Worm (Caenorhabditis elegans) whole organism, L3 larva: Measurements from ENCODE around the gene F42G4.2.

Source experiments
- aly-2 ChIP-seq: fragments of 150-350 bp; optimal IDR thresholded peaks from 2 replicates; lab custom pipeline; 2014; ENCODE audit warnings: missing biosample characterization, missing genetic modification characterization
- ama-1 ChIP-seq: fragments of 150-350 bp; optimal IDR thresholded peaks from 2 replicates; lab custom pipeline; 2018
- ceh-16 ChIP-seq: sonication (generic microtip); optimal IDR thresholded peaks from 2 replicates; lab custom pipeline; 2017; ENCODE audit warnings: missing biosample characterization, missing genetic modification characterization
- ceh-28 ChIP-seq: fragments of 150-350 bp; optimal IDR thresholded peaks from 2 replicates; lab custom pipeline; 2014; ENCODE audit warnings: missing biosample characterization, missing genetic modification reagents, missing genetic modification characterization
- daf-12 ChIP-seq: fragments of 150-350 bp; optimal IDR thresholded peaks from 2 replicates; lab custom pipeline; 2014; ENCODE audit warnings: missing biosample characterization, missing genetic modification reagents, missing genetic modification characterization
- egl-5 ChIP-seq: fragments of 150-350 bp; optimal IDR thresholded peaks from 2 replicates; lab custom pipeline; 2017; ENCODE audit warnings: missing biosample characterization, missing genetic modification reagents, missing genetic modification characterization, inconsistent platforms
- elt-1 ChIP-seq: fragments of 150-350 bp; optimal IDR thresholded peaks from 2 replicates; lab custom pipeline; 2014; ENCODE audit warnings: missing biosample characterization, missing genetic modification characterization
- elt-3 ChIP-seq, 3 experiments: fragments of 150-350 bp in 1 of 3; sonication (generic microtip) in 2 of 3; optimal IDR thresholded peaks; 2 replicates in 2 of 3; 4 replicates in 1 of 3; lab custom pipeline; 2014 to 2017; ENCODE audit warnings: missing biosample characterization in 3 of 3, missing genetic modification characterization in 3 of 3
- eor-1 ChIP-seq, 2 experiments: fragments of 150-350 bp; optimal IDR thresholded peaks; 2 replicates each; lab custom pipeline; 2014 to 2018; ENCODE audit warnings: missing biosample characterization in 2 of 2, missing genetic modification characterization in 2 of 2
- fkh-10 ChIP-seq: sonication (generic microtip); optimal IDR thresholded peaks from 2 replicates; lab custom pipeline; 2017; ENCODE audit warnings: missing biosample characterization, missing genetic modification reagents, missing genetic modification characterization
- fkh-2 ChIP-seq: fragments of 150-350 bp; optimal IDR thresholded peaks from 2 replicates; lab custom pipeline; 2014; ENCODE audit warnings: missing biosample characterization, missing genetic modification reagents, missing genetic modification characterization
- fos-1 ChIP-seq: fragments of 150-350 bp; optimal IDR thresholded peaks from 2 replicates; lab custom pipeline; 2014; ENCODE audit warnings: missing biosample characterization, missing genetic modification characterization
- hmg-11 ChIP-seq: sonication (generic microtip); optimal IDR thresholded peaks from 2 replicates; lab custom pipeline; 2016; ENCODE audit warnings: missing genetic modification characterization, missing compliant biosample characterization
- lin-39 ChIP-seq: fragments of 150-350 bp; optimal IDR thresholded peaks from 2 replicates; lab custom pipeline; 2018; ENCODE audit warnings: missing biosample characterization, missing genetic modification reagents, missing genetic modification characterization
- lsy-12 ChIP-seq: sonication (generic microtip); optimal IDR thresholded peaks from 2 replicates; lab custom pipeline; 2016; ENCODE audit warnings: mild to moderate bottlenecking, missing genetic modification characterization, missing compliant biosample characterization
- nhr-12 ChIP-seq: fragments of 150-350 bp; optimal IDR thresholded peaks from 2 replicates; lab custom pipeline; 2014; ENCODE audit warnings: missing biosample characterization, missing genetic modification characterization
- nhr-23 ChIP-seq: fragments of 150-350 bp; optimal IDR thresholded peaks from 2 replicates; lab custom pipeline; 2014; ENCODE audit warnings: missing biosample characterization, missing genetic modification reagents, missing genetic modification characterization
- nhr-28 ChIP-seq: fragments of 150-350 bp; optimal IDR thresholded peaks from 2 replicates; lab custom pipeline; 2014; ENCODE audit warnings: missing biosample characterization, missing genetic modification characterization
- nhr-67 ChIP-seq: fragments of 150-350 bp; optimal IDR thresholded peaks from 2 replicates; lab custom pipeline; 2014; ENCODE audit warnings: missing biosample characterization, missing genetic modification characterization
- pha-4 ChIP-seq: fragments of 150-350 bp; optimal IDR thresholded peaks from 2 replicates; lab custom pipeline; 2014; ENCODE audit warnings: missing biosample characterization, missing genetic modification reagents, missing genetic modification characterization
- sea-2 ChIP-seq: fragments of 150-350 bp; sonication (generic microtip); optimal IDR thresholded peaks from 4 replicates; lab custom pipeline; 2014; ENCODE audit warnings: missing biosample characterization, missing genetic modification reagents, missing genetic modification characterization
- skn-1 ChIP-seq: fragments of 150-350 bp; optimal IDR thresholded peaks from 2 replicates; lab custom pipeline; 2014; ENCODE audit warnings: missing biosample characterization, missing genetic modification characterization
- unc-39 ChIP-seq: sonication (generic microtip); optimal IDR thresholded peaks from 4 replicates; lab custom pipeline; 2017; ENCODE audit warnings: missing biosample characterization, missing genetic modification characterization
- zag-1 ChIP-seq: fragments of 150-350 bp; optimal IDR thresholded peaks from 2 replicates; lab custom pipeline; 2014; ENCODE audit warnings: missing biosample characterization, missing genetic modification characterization
- ztf-11 ChIP-seq: fragments of 150-350 bp; optimal IDR thresholded peaks from 2 replicates; lab custom pipeline; 2014; ENCODE audit warnings: missing biosample characterization, missing genetic modification characterization
- ztf-4 ChIP-seq: fragments of 150-350 bp; optimal IDR thresholded peaks from 2 replicates; lab custom pipeline; 2014; ENCODE audit warnings: missing biosample characterization, missing genetic modification characterization

F42G4.2 gene

DNA sequence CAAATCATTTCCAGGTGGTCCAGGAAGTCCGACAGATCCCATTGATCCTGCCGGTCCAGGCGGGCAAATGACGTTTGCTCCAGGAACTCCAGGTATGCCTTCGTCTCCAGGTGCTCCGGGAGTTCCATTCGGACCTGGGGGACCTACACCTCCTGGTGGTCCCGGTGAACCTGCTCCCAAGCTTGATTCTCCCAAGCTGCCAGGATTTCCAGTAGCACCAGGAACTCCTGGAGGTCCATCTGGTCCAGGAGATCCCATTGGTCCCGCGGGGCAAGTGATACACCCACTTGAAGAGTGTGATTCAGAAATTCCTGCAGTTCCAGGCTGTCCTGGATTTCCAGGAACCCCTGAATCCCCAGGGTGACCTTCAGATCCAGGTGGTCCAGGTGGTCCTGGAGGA lies 48.6 kb downstream of the F42G4.2 start:
- TF ChIP-seq ceh-16 (tag; lab: Kevin White, UChicago) (no peak), nhr-67 (tag; lab: Kevin White, UChicago) (no peak), fkh-10 (GFP tag; lab: Kevin White, UChicago) (no peak), elt-3 (tag; optimal IDR thresholded peaks at IDR 0.05; lab: Kevin White, UChicago) (no peak), hmg-11 (no peak), fos-1 (tag; lab: Kevin White, UChicago) (no peak), zag-1 (no peak), nhr-28 (tag; lab: Kevin White, UChicago) (no peak), sea-2 (no peak), pha-4 (tag; lab: Kevin White, UChicago) (no peak), daf-12 (tag; lab: Kevin White, UChicago) (no peak), ztf-4 (tag; lab: Kevin White, UChicago) (no peak), unc-39 (no peak)

DNA sequence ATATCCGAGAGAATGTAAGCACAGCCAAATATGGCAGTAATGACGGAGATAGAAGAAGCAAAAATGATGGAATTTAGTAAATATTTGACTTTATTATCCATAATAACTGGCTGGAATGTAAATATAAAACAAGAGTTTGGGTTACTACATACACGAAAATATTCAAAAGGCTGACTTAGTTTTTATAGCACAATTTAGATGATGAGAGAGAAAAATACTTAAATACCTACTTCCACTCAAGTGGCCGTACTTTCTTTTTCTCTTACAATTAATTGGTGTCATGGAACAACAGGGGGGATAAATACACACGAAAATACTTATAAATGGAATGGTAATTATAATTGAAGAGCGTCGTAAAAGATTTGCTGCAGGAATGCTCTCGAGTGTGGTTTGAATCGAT lies 50.5 kb downstream of the F42G4.2 start, which contains the start of gene col-86:
Gene col-86 (minus strand): TSS at position 101 of the 400 bp plus-strand sequence.
- TF ChIP-seq elt-3 (tag; optimal IDR thresholded peaks at IDR 0.05; lab: Kevin White, UChicago) (no peak), skn-1 (no peak), sea-2 (no peak), lin-39 (tag; lab: Kevin White, UChicago) (no peak), unc-39 (no peak), fos-1 (tag; lab: Kevin White, UChicago) (no peak), ztf-11 (tag; lab: Kevin White, UChicago) (no peak), aly-2 (tag; lab: Kevin White, UChicago) (no peak), elt-1 (tag; lab: Kevin White, UChicago) (no peak), egl-5 (tag; lab: Kevin White, UChicago) (no peak), daf-12 (tag; lab: Kevin White, UChicago) (no peak), ceh-28 (tag; lab: Kevin White, UChicago) (no peak), nhr-12 (no peak), ama-1 (lab: Kevin White, UChicago) (no peak), eor-1 (tag; optimal IDR thresholded peaks at IDR 0.05; lab: Kevin White, UChicago) (no peak), fkh-2 (no peak), nhr-28 (tag; lab: Kevin White, UChicago) (no peak), nhr-67 (tag; lab: Kevin White, UChicago) (no peak), nhr-23 (tag; lab: Kevin White, UChicago) (no peak), lsy-12 (tag; lab: Kevin White, UChicago) (no peak)
